Worm (Caenorhabditis elegans) whole organism, L4 larva: ENCODE results near the gene pir-1.

Experiments used
- F37D6.2 ChIP-seq: sonication (generic microtip); optimal IDR thresholded peaks from 2 replicates; lab custom pipeline; 2016; ENCODE audit warnings: mild to moderate bottlenecking, missing genetic modification characterization, missing compliant biosample characterization
- R02D3.7 ChIP-seq: fragments of 150-350 bp; sonication (generic microtip); optimal IDR thresholded peaks from 3 replicates; lab custom pipeline; 2014; ENCODE audit warnings: missing biosample characterization, missing genetic modification characterization
- Y48G9A.11 ChIP-seq: fragments of 200-800 bp; sonication (Bioruptor generic); IDR thresholded peaks from 2 replicates; pipeline ENCODE4 v1.3.6; 2022; ENCODE audit warnings: missing genetic modification reagents, missing genetic modification characterization, missing compliant biosample characterization
- Y75B8A.6 ChIP-seq: fragments of 200-800 bp; sonication (Bioruptor generic); IDR thresholded peaks from 2 replicates; pipeline ENCODE4 v1.3.6; 2022; ENCODE audit warnings: missing genetic modification reagents, missing genetic modification characterization, missing compliant biosample characterization
- ZK546.5 ChIP-seq, 2 experiments: sonication (generic microtip); optimal IDR thresholded peaks; 2 replicates each; lab custom pipeline; 2017; ENCODE audit warnings: missing biosample characterization in 2 of 2, missing genetic modification characterization in 2 of 2
- aha-1 ChIP-seq: fragments of 150-350 bp; peaks from one replicate; lab custom pipeline; 2014; ENCODE audit warnings: missing biosample characterization, missing genetic modification characterization
- arid-1 ChIP-seq: fragments of 200-800 bp; sonication (Bioruptor generic); conservative IDR thresholded peaks from 2 replicates; pipeline ENCODE4 v1.3.6; 2022; ENCODE audit warnings: missing genetic modification reagents, missing genetic modification characterization, missing compliant biosample characterization
- ceh-20 ChIP-seq: fragments of 200-800 bp; sonication (Bioruptor generic); IDR thresholded peaks from 2 replicates; pipeline ENCODE4 v1.3.6; 2022; ENCODE audit warnings: missing genetic modification reagents, missing genetic modification characterization, missing compliant biosample characterization
- ceh-82 ChIP-seq: sonication (generic microtip); optimal IDR thresholded peaks from 2 replicates; lab custom pipeline; 2017; ENCODE audit warnings: missing biosample characterization, missing genetic modification characterization
- ces-1 ChIP-seq: fragments of 150-350 bp; sonication (generic microtip); optimal IDR thresholded peaks from 4 replicates; lab custom pipeline; 2014; ENCODE audit warnings: missing biosample characterization, missing genetic modification reagents, missing genetic modification characterization
- ctbp-1 ChIP-seq: fragments of 200-800 bp; sonication (Bioruptor generic); IDR thresholded peaks from 2 replicates; pipeline ENCODE4 v1.3.6; 2022; ENCODE audit warnings: missing genetic modification reagents, missing genetic modification characterization, missing compliant biosample characterization
- daf-12 ChIP-seq: fragments of 150-350 bp; optimal IDR thresholded peaks from 2 replicates; lab custom pipeline; 2014; ENCODE audit warnings: missing biosample characterization, missing genetic modification reagents, missing genetic modification characterization
- daf-16 ChIP-seq, 3 experiments: sonication (generic microtip); optimal IDR thresholded peaks; 2 replicates each; lab custom pipeline; 2016 to 2017; ENCODE audit warnings: missing genetic modification characterization in 3 of 3, missing genetic modification reagents in 3 of 3, mild to moderate bottlenecking in 2 of 3, missing compliant biosample characterization in 2 of 3, missing biosample characterization in 1 of 3, moderate library complexity in 1 of 3
- daf-19 ChIP-seq: fragments of 200-800 bp; sonication (Bioruptor generic); conservative IDR thresholded peaks from 2 replicates; pipeline ENCODE4 v1.3.6; 2022; ENCODE audit warnings: missing genetic modification characterization, missing compliant biosample characterization
- dmd-8 ChIP-seq: fragments of 200-800 bp; sonication (Bioruptor generic); IDR thresholded peaks from 2 replicates; pipeline ENCODE4 v1.3.6; 2022; ENCODE audit warnings: missing genetic modification characterization, missing compliant biosample characterization
- duxl-1 ChIP-seq: sonication (generic microtip); optimal IDR thresholded peaks from 2 replicates; lab custom pipeline; 2016; ENCODE audit warnings: mild to moderate bottlenecking, missing genetic modification characterization, moderate library complexity, missing compliant biosample characterization; ENCODE audit not compliant: poor library complexity
- egl-27 ChIP-seq: sonication (generic microtip); optimal IDR thresholded peaks from 3 replicates; lab custom pipeline; 2017; ENCODE audit warnings: missing biosample characterization, missing genetic modification reagents, missing genetic modification characterization
- hlh-11 ChIP-seq: fragments of 200-800 bp; sonication (Bioruptor generic); optimal IDR thresholded peaks from 2 replicates; lab custom pipeline; 2018; ENCODE audit warnings: mild to moderate bottlenecking, missing genetic modification characterization, missing compliant biosample characterization
- hmg-1.1 ChIP-seq: fragments of 200-800 bp; sonication (Bioruptor generic); IDR thresholded peaks from 2 replicates; pipeline ENCODE4 v1.3.6; 2022; ENCODE audit warnings: missing genetic modification reagents, missing genetic modification characterization, missing compliant biosample characterization
- lim-7 ChIP-seq: fragments of 200-800 bp; sonication (Bioruptor generic); IDR thresholded peaks from 2 replicates; pipeline ENCODE4 v1.3.6; 2022; ENCODE audit warnings: missing genetic modification characterization, missing compliant biosample characterization
- lin-15B ChIP-seq: fragments of 150-350 bp; sonication (generic microtip); optimal IDR thresholded peaks from 3 replicates; lab custom pipeline; 2014; ENCODE audit warnings: missing biosample characterization, missing genetic modification characterization
- lin-38 ChIP-seq: fragments of 200-800 bp; sonication (Bioruptor generic); IDR thresholded peaks from 2 replicates; pipeline ENCODE4 v1.3.6; 2022; ENCODE audit warnings: missing genetic modification reagents, missing genetic modification characterization, missing compliant biosample characterization
- lir-3 ChIP-seq: sonication (generic microtip); optimal IDR thresholded peaks from 2 replicates; lab custom pipeline; 2016; ENCODE audit warnings: mild to moderate bottlenecking, missing genetic modification characterization, missing compliant biosample characterization
- lsy-2 ChIP-seq, 2 experiments: fragments of 150-350 bp in 1 of 2; sonication (generic microtip) in 1 of 2; optimal IDR thresholded peaks; 2 replicates each; lab custom pipeline; 2014 to 2017; ENCODE audit warnings: missing biosample characterization in 2 of 2, missing genetic modification characterization in 2 of 2
- mdl-1 ChIP-seq, 2 experiments: fragments of 150-350 bp in 1 of 2; sonication (generic microtip) in 1 of 2; optimal IDR thresholded peaks; 2 replicates each; lab custom pipeline; 2014 to 2017; ENCODE audit warnings: missing biosample characterization in 2 of 2, missing genetic modification characterization in 2 of 2
- nhr-11 ChIP-seq: fragments of 150-350 bp; optimal IDR thresholded peaks from 2 replicates; lab custom pipeline; 2014; ENCODE audit warnings: missing biosample characterization, missing genetic modification characterization
- nhr-111 ChIP-seq: fragments of 200-800 bp; sonication (Bioruptor generic); optimal IDR thresholded peaks from 2 replicates; lab custom pipeline; 2018; ENCODE audit warnings: mild to moderate bottlenecking, missing genetic modification characterization, missing compliant biosample characterization
- nhr-237 ChIP-seq: sonication (generic microtip); optimal IDR thresholded peaks from 2 replicates; lab custom pipeline; 2017; ENCODE audit warnings: missing biosample characterization, missing genetic modification characterization
- nhr-25 ChIP-seq: sonication (generic microtip); optimal IDR thresholded peaks from 2 replicates; lab custom pipeline; 2017; ENCODE audit warnings: missing genetic modification characterization, mild to moderate bottlenecking, missing compliant biosample characterization, antibody characterized with exemption, moderate library complexity, borderline replicate concordance; ENCODE audit not compliant: insufficient read depth
- nhr-28 ChIP-seq: fragments of 150-350 bp; optimal IDR thresholded peaks from 2 replicates; lab custom pipeline; 2014; ENCODE audit warnings: missing biosample characterization, missing genetic modification characterization
- nhr-42 ChIP-seq: fragments of 200-800 bp; sonication (Bioruptor generic); IDR thresholded peaks from 2 replicates; pipeline ENCODE4 v1.3.6; 2022; ENCODE audit warnings: missing genetic modification characterization, missing compliant biosample characterization
- rbr-2 ChIP-seq: sonication (generic microtip); optimal IDR thresholded peaks from 2 replicates; lab custom pipeline; 2016; ENCODE audit warnings: missing genotype, missing genetic modification characterization, missing compliant biosample characterization
- set-16 ChIP-seq: fragments of 200-800 bp; sonication (Bioruptor generic); IDR thresholded peaks from 2 replicates; pipeline ENCODE4 v1.3.6; 2022; ENCODE audit warnings: missing genetic modification reagents, missing genetic modification characterization, missing compliant biosample characterization
- skn-1 ChIP-seq: fragments of 150-350 bp; optimal IDR thresholded peaks from 2 replicates; lab custom pipeline; 2014; ENCODE audit warnings: missing biosample characterization, missing genetic modification characterization
- snpc-4 ChIP-seq: fragments of 150-350 bp; optimal IDR thresholded peaks from 2 replicates; lab custom pipeline; 2014; ENCODE audit warnings: missing biosample characterization, missing genetic modification characterization
- ztf-7 ChIP-seq: fragments of 150-350 bp; optimal IDR thresholded peaks from 2 replicates; lab custom pipeline; 2014; ENCODE audit warnings: missing biosample characterization, missing genetic modification characterization

pir-1 gene

ce11 chrII:9144366-9144765 is 32.7 kb upstream of the pir-1 start (continued):
- TF ChIP-seq mdl-1 (tag; optimal IDR thresholded peaks at IDR 0.05; lab: Kevin White, UChicago) = no peak
- no peak for TF ChIP-seq daf-16 (GFP tag; optimal IDR thresholded peaks at IDR 0.05; lab: Kevin White, UChicago)
- TF ChIP-seq daf-16 (tag; optimal IDR thresholded peaks at IDR 0.05; lab: Kevin White, UChicago) = no peak
- TF ChIP-seq, all 104 proteins: peak for 0

- TF ChIP-seq aha-1 (peak; percentile 41), lir-3 (no peak)
Observed at ce11 chrII:9145961-9146360, 31.1 kb upstream of the pir-1 start, which contains the start of gene W07A12.4. Gene W07A12.4 (plus strand): TSS chrII:9146261.

ce11 chrII:9148079-9148478 is 29.0 kb upstream of the pir-1 start:
- no peak for TF ChIP-seq ctbp-1 (GFP tag; lab: Robert Waterston, UW)
- TF ChIP-seq nhr-42 = no peak
- no peak for TF ChIP-seq egl-27 (tag; lab: Kevin White, UChicago)
- no peak for TF ChIP-seq F37D6.2 (tag; lab: Kevin White, UChicago)
- TF ChIP-seq Y48G9A.11 (GFP tag; lab: Robert Waterston, UW) = no peak
- no peak for TF ChIP-seq ceh-20 (GFP tag; lab: Robert Waterston, UW)
- no peak for TF ChIP-seq Y75B8A.6 (GFP tag; lab: Robert Waterston, UW)
- no peak for TF ChIP-seq ces-1 (GFP tag; lab: Kevin White, UChicago)
- TF ChIP-seq daf-19 (GFP tag; lab: Robert Waterston, UW) = no peak
- TF ChIP-seq lin-38 (GFP tag; lab: Robert Waterston, UW) = no peak
- TF ChIP-seq ceh-82 (tag; lab: Kevin White, UChicago) = no peak
- TF ChIP-seq lim-7 (GFP tag; lab: Robert Waterston, UW) = no peak
- no peak for TF ChIP-seq R02D3.7
- no peak for TF ChIP-seq lsy-2 (tag; optimal IDR thresholded peaks at IDR 0.05; lab: Kevin White, UChicago)
- no peak for TF ChIP-seq hmg-1.1 (GFP tag; lab: Robert Waterston, UW)
- no peak for TF ChIP-seq lin-15B
- no peak for TF ChIP-seq aha-1
- TF ChIP-seq dmd-8 (GFP tag; lab: Robert Waterston, UW) = no peak
- TF ChIP-seq, all 104 proteins: peak for 0

ce11 chrII:9152231-9152630 is 24.9 kb upstream of the pir-1 start, which contains the start of gene col-78:
Gene col-78 (plus strand): TSS chrII:9152531.
- no peak for TF ChIP-seq nhr-25 (tag; lab: Kevin White, UChicago)
- TF ChIP-seq rbr-2 (tag; lab: Kevin White, UChicago) = no peak
- no peak for TF ChIP-seq nhr-11
- no peak for TF ChIP-seq daf-16 (GFP tag; optimal IDR thresholded peaks at IDR 0.05; lab: Kevin White, UChicago)
- no peak for TF ChIP-seq daf-16 (tag; optimal IDR thresholded peaks at IDR 0.05; lab: Kevin White, UChicago)
- no peak for TF ChIP-seq skn-1
- no peak for TF ChIP-seq hlh-11 (tag; lab: Kevin White, UChicago)
- no peak for TF ChIP-seq arid-1 (GFP tag; lab: Robert Waterston, UW)
- no peak for TF ChIP-seq set-16 (GFP tag; lab: Robert Waterston, UW)
- no peak for TF ChIP-seq daf-12 (tag; lab: Kevin White, UChicago)
- TF ChIP-seq nhr-111 = no peak
- TF ChIP-seq ZK546.5 (tag; optimal IDR thresholded peaks at IDR 0.05; lab: Kevin White, UChicago) = no peak
- no peak for TF ChIP-seq duxl-1 (tag; lab: Kevin White, UChicago)
- no peak for TF ChIP-seq nhr-237 (tag; lab: Kevin White, UChicago)
- TF ChIP-seq snpc-4 (tag; lab: Kevin White, UChicago) = no peak
- no peak for TF ChIP-seq ztf-7 (tag; lab: Kevin White, UChicago)
- no peak for TF ChIP-seq nhr-28
- TF ChIP-seq, all 104 proteins: peak for 0
